Worm (Caenorhabditis elegans) whole organism, L4 larva: ENCODE results near the gene sre-40.
A peak's percentile ranks its signal among the peaks of the same experiment; 100 is the strongest.

ENCODE experiments used
- D1046.2 ChIP-seq: fragments of 200-800 bp; sonication (Bioruptor generic); IDR thresholded peaks from 2 replicates; pipeline ENCODE4 v1.3.6; 2022; ENCODE audit warnings: missing genetic modification characterization, missing compliant biosample characterization
- F37D6.2 ChIP-seq: sonication (generic microtip); optimal IDR thresholded peaks from 2 replicates; lab custom pipeline; 2016; ENCODE audit warnings: mild to moderate bottlenecking, missing genetic modification characterization, missing compliant biosample characterization
- Y48G9A.11 ChIP-seq: fragments of 200-800 bp; sonication (Bioruptor generic); IDR thresholded peaks from 2 replicates; pipeline ENCODE4 v1.3.6; 2022; ENCODE audit warnings: missing genetic modification reagents, missing genetic modification characterization, missing compliant biosample characterization
- ZK546.5 ChIP-seq, 2 experiments: sonication (generic microtip); optimal IDR thresholded peaks; 2 replicates each; lab custom pipeline; 2017; ENCODE audit warnings: missing biosample characterization in 2 of 2, missing genetic modification characterization in 2 of 2
- ceh-20 ChIP-seq: fragments of 200-800 bp; sonication (Bioruptor generic); IDR thresholded peaks from 2 replicates; pipeline ENCODE4 v1.3.6; 2022; ENCODE audit warnings: missing genetic modification reagents, missing genetic modification characterization, missing compliant biosample characterization
- ctbp-1 ChIP-seq: fragments of 200-800 bp; sonication (Bioruptor generic); IDR thresholded peaks from 2 replicates; pipeline ENCODE4 v1.3.6; 2022; ENCODE audit warnings: missing genetic modification reagents, missing genetic modification characterization, missing compliant biosample characterization
- daf-16 ChIP-seq, 3 experiments: sonication (generic microtip); optimal IDR thresholded peaks; 2 replicates each; lab custom pipeline; 2016 to 2017; ENCODE audit warnings: missing genetic modification characterization in 3 of 3, missing genetic modification reagents in 3 of 3, mild to moderate bottlenecking in 2 of 3, missing compliant biosample characterization in 2 of 3, missing biosample characterization in 1 of 3, moderate library complexity in 1 of 3
- dpl-1 ChIP-seq: fragments of 150-350 bp; optimal IDR thresholded peaks from 2 replicates; lab custom pipeline; 2014; ENCODE audit warnings: missing biosample characterization, missing genetic modification reagents, missing genetic modification characterization
- duxl-1 ChIP-seq: sonication (generic microtip); optimal IDR thresholded peaks from 2 replicates; lab custom pipeline; 2016; ENCODE audit warnings: mild to moderate bottlenecking, missing genetic modification characterization, moderate library complexity, missing compliant biosample characterization; ENCODE audit not compliant: poor library complexity
- dve-1 ChIP-seq: sonication (generic microtip); optimal IDR thresholded peaks from 2 replicates; lab custom pipeline; 2017; ENCODE audit warnings: antibody characterized with exemption, mild to moderate bottlenecking, missing genetic modification characterization, missing compliant biosample characterization; ENCODE audit not compliant: insufficient read depth
- egl-43 ChIP-seq: fragments of 200-800 bp; sonication (Bioruptor generic); IDR thresholded peaks from 2 replicates; pipeline ENCODE4 v1.3.6; 2022; ENCODE audit warnings: missing genetic modification reagents, missing genetic modification characterization, missing compliant biosample characterization
- gei-8 ChIP-seq: fragments of 200-800 bp; sonication (Bioruptor generic); optimal IDR thresholded peaks from 2 replicates; lab custom pipeline; 2018; ENCODE audit warnings: mild to moderate bottlenecking, missing genetic modification characterization, missing compliant biosample characterization
- hif-1 ChIP-seq, 2 experiments: sonication (generic microtip); optimal IDR thresholded peaks; 2 replicates each; lab custom pipeline; 2016 to 2017; ENCODE audit warnings: missing compliant biosample characterization in 2 of 2, missing genetic modification characterization in 2 of 2, missing genetic modification reagents in 2 of 2, missing genotype in 2 of 2, mild to moderate bottlenecking in 1 of 2
- hlh-11 ChIP-seq: fragments of 200-800 bp; sonication (Bioruptor generic); optimal IDR thresholded peaks from 2 replicates; lab custom pipeline; 2018; ENCODE audit warnings: mild to moderate bottlenecking, missing genetic modification characterization, missing compliant biosample characterization
- hlh-30 ChIP-seq: sonication (generic microtip); optimal IDR thresholded peaks from 2 replicates; lab custom pipeline; 2017; ENCODE audit warnings: antibody characterized with exemption, mild to moderate bottlenecking, missing genetic modification characterization, missing compliant biosample characterization; ENCODE audit not compliant: insufficient read depth
- lin-13 ChIP-seq: fragments of 150-350 bp; optimal IDR thresholded peaks from 2 replicates; lab custom pipeline; 2014; ENCODE audit warnings: missing biosample characterization, missing genetic modification reagents, missing genetic modification characterization
- lin-29 ChIP-seq: fragments of 200-800 bp; sonication (Bioruptor generic); IDR thresholded peaks from 2 replicates; pipeline ENCODE4 v1.3.6; 2022; ENCODE audit warnings: missing genetic modification reagents, missing genetic modification characterization, missing compliant biosample characterization
- lin-38 ChIP-seq: fragments of 200-800 bp; sonication (Bioruptor generic); IDR thresholded peaks from 2 replicates; pipeline ENCODE4 v1.3.6; 2022; ENCODE audit warnings: missing genetic modification reagents, missing genetic modification characterization, missing compliant biosample characterization
- lsy-2 ChIP-seq, 2 experiments: fragments of 150-350 bp in 1 of 2; sonication (generic microtip) in 1 of 2; optimal IDR thresholded peaks; 2 replicates each; lab custom pipeline; 2014 to 2017; ENCODE audit warnings: missing biosample characterization in 2 of 2, missing genetic modification characterization in 2 of 2
- mdl-1 ChIP-seq, 2 experiments: fragments of 150-350 bp in 1 of 2; sonication (generic microtip) in 1 of 2; optimal IDR thresholded peaks; 2 replicates each; lab custom pipeline; 2014 to 2017; ENCODE audit warnings: missing biosample characterization in 2 of 2, missing genetic modification characterization in 2 of 2
- mdt-29 ChIP-seq: fragments of 200-800 bp; sonication (Bioruptor generic); IDR thresholded peaks from 2 replicates; pipeline ENCODE4 v1.3.6; 2022; ENCODE audit warnings: missing genetic modification reagents, missing genetic modification characterization, missing compliant biosample characterization
- mep-1 ChIP-seq: fragments of 150-350 bp; sonication (generic microtip); optimal IDR thresholded peaks from 3 replicates; lab custom pipeline; 2014; ENCODE audit warnings: missing biosample characterization, missing genetic modification characterization
- mes-2 ChIP-seq: sonication (generic microtip); optimal IDR thresholded peaks from 2 replicates; lab custom pipeline; 2016; ENCODE audit warnings: missing genotype, mild to moderate bottlenecking, missing genetic modification characterization, missing compliant biosample characterization; ENCODE audit not compliant: poor library complexity, severe bottlenecking
- mxl-2 ChIP-seq: fragments of 200-800 bp; sonication (Bioruptor generic); conservative IDR thresholded peaks from 2 replicates; pipeline ENCODE4 v1.3.6; 2022; ENCODE audit warnings: missing genetic modification reagents, missing genetic modification characterization, missing compliant biosample characterization
- nhr-102 ChIP-seq: sonication (generic microtip); optimal IDR thresholded peaks from 2 replicates; lab custom pipeline; 2016; ENCODE audit warnings: mild to moderate bottlenecking, missing genetic modification characterization, moderate library complexity, missing compliant biosample characterization
- nhr-11 ChIP-seq: fragments of 150-350 bp; optimal IDR thresholded peaks from 2 replicates; lab custom pipeline; 2014; ENCODE audit warnings: missing biosample characterization, missing genetic modification characterization
- nhr-25 ChIP-seq: sonication (generic microtip); optimal IDR thresholded peaks from 2 replicates; lab custom pipeline; 2017; ENCODE audit warnings: missing genetic modification characterization, mild to moderate bottlenecking, missing compliant biosample characterization, antibody characterized with exemption, moderate library complexity, borderline replicate concordance; ENCODE audit not compliant: insufficient read depth
- nhr-28 ChIP-seq: fragments of 150-350 bp; optimal IDR thresholded peaks from 2 replicates; lab custom pipeline; 2014; ENCODE audit warnings: missing biosample characterization, missing genetic modification characterization
- nhr-6 ChIP-seq: fragments of 150-350 bp; optimal IDR thresholded peaks from 2 replicates; lab custom pipeline; 2014; ENCODE audit warnings: missing biosample characterization, missing genetic modification characterization
- nhr-77 ChIP-seq: fragments of 150-350 bp; optimal IDR thresholded peaks from 2 replicates; lab custom pipeline; 2014; ENCODE audit warnings: missing biosample characterization, missing genetic modification characterization
- rbr-2 ChIP-seq: sonication (generic microtip); optimal IDR thresholded peaks from 2 replicates; lab custom pipeline; 2016; ENCODE audit warnings: missing genotype, missing genetic modification characterization, missing compliant biosample characterization
- tra-1 ChIP-seq: fragments of 200-800 bp; sonication (Bioruptor generic); IDR thresholded peaks from 2 replicates; pipeline ENCODE4 v1.3.6; 2022; ENCODE audit warnings: missing genetic modification reagents, missing genetic modification characterization, missing compliant biosample characterization
- unc-62 ChIP-seq, 3 experiments: fragments of 150-350 bp in 1 of 3; sonication (generic microtip); optimal IDR thresholded peaks in 2 of 3; peaks in 1 of 3; 1 replicate in 1 of 3; 2 replicates in 2 of 3; lab custom pipeline; 2014 to 2017; ENCODE audit warnings: missing biosample characterization in 3 of 3, missing genetic modification characterization in 3 of 3, missing genetic modification reagents in 3 of 3, missing genotype in 1 of 3
- ztf-11 ChIP-seq: fragments of 150-350 bp; optimal IDR thresholded peaks from 2 replicates; lab custom pipeline; 2014; ENCODE audit warnings: missing biosample characterization, missing genetic modification characterization

sre-40 gene

ce11 chrII:4701482-4702119, 18.0 kb upstream of the sre-40 start, which contains the start of gene unc-85 (continued):
- TF ChIP-seq mxl-2: peak; percentile 83
- peak; percentile 90 for TF ChIP-seq ceh-20 (GFP tag; lab: Robert Waterston, UW)
- TF ChIP-seq mdt-29 (GFP tag; lab: Robert Waterston, UW): peak; percentile 57; the same call in 1 of the 2 replicates
- peak; percentile 82 for TF ChIP-seq mep-1 (tag; lab: Kevin White, UChicago)
- peak; percentile 96 for TF ChIP-seq D1046.2 (GFP tag; lab: Robert Waterston, UW)
- TF ChIP-seq nhr-77 (tag; lab: Kevin White, UChicago): peak; percentile 23
- peak; percentile 99 for TF ChIP-seq lin-38 (GFP tag; lab: Robert Waterston, UW)
- peak; percentile 71 to 83 for TF ChIP-seq lsy-2 (tag; optimal IDR thresholded peaks at IDR 0.05; lab: Kevin White, UChicago)
- peak; percentile 59 for TF ChIP-seq dpl-1 (GFP tag; lab: Kevin White, UChicago)
- peak in 1 of 2 experiments; percentile 41 for TF ChIP-seq daf-16 (GFP tag; optimal IDR thresholded peaks at IDR 0.05; lab: Kevin White, UChicago)
- TF ChIP-seq daf-16 (tag; optimal IDR thresholded peaks at IDR 0.05; lab: Kevin White, UChicago): peak; percentile 32
- peak; percentile 49 for TF ChIP-seq F37D6.2
- TF ChIP-seq mdl-1 (tag; optimal IDR thresholded peaks at IDR 0.05; lab: Kevin White, UChicago): peak in 1 of 2 experiments; percentile 16
- TF ChIP-seq nhr-6 (tag; lab: Kevin White, UChicago): peak; percentile 33
- TF ChIP-seq Y48G9A.11 (GFP tag; lab: Robert Waterston, UW): peak; percentile 92
- TF ChIP-seq, all 104 proteins: peak for 55; not testable (repeated sequence) for 49

ce11 chrII:4698266-4698771, 14.7 kb upstream of the sre-40 start, which contains the start of the genes rpn-5 and scc-1:
rpn-5 (minus strand) TSS chrII:4698427.
scc-1 (plus strand) TSS chrII:4698721.
- TF ChIP-seq lin-13 (peak; percentile 46), mes-2 (tag; lab: Kevin White, UChicago) (peak; percentile 73), nhr-11 (tag; lab: Kevin White, UChicago) (peak; percentile 54), hlh-30 (peak; percentile 63), daf-16 (GFP tag; optimal IDR thresholded peaks at IDR 0.05; lab: Kevin White, UChicago) (no peak), daf-16 (tag; optimal IDR thresholded peaks at IDR 0.05; lab: Kevin White, UChicago) (peak; percentile 62), nhr-6 (tag; lab: Kevin White, UChicago) (peak; percentile 53), gei-8 (GFP tag; lab: Kevin White, UChicago) (no peak), unc-62 (GFP tag; optimal IDR thresholded peaks at IDR 0.05 in 1 of 2; lab: Kevin White, UChicago) (peak in 1 of 2 experiments; percentile 83), unc-62 (tag; optimal IDR thresholded peaks at IDR 0.05; lab: Kevin White, UChicago) (no peak), rbr-2 (peak; percentile 33), lsy-2 (tag; optimal IDR thresholded peaks at IDR 0.05; lab: Kevin White, UChicago) (peak; percentile 94 to 99), hlh-11 (tag; lab: Kevin White, UChicago) (peak; percentile 50), dve-1 (peak; percentile 48), nhr-25 (tag; lab: Kevin White, UChicago) (peak; percentile 27), D1046.2 (GFP tag; lab: Robert Waterston, UW) (peak; percentile 98), hif-1 (tag; optimal IDR thresholded peaks at IDR 0.05; lab: Kevin White, UChicago) (peak in 1 of 2 experiments; percentile 22), nhr-28 (tag; lab: Kevin White, UChicago) (peak; percentile 31), tra-1 (no peak), lin-38 (GFP tag; lab: Robert Waterston, UW) (peak; percentile 71), duxl-1 (tag; lab: Kevin White, UChicago) (peak; percentile 25), ZK546.5 (tag; optimal IDR thresholded peaks at IDR 0.05; lab: Kevin White, UChicago) (peak in 1 of 2 experiments; percentile 36), egl-43 (no peak), lin-29 (GFP tag; lab: Robert Waterston, UW) (no peak), nhr-102 (peak; percentile 14), ctbp-1 (GFP tag; lab: Robert Waterston, UW) (no peak), mep-1 (tag; lab: Kevin White, UChicago) (peak; percentile 67), dpl-1 (GFP tag; lab: Kevin White, UChicago) (peak; percentile 92), ztf-11 (tag; lab: Kevin White, UChicago) (no peak)
